Worm (Caenorhabditis elegans) whole organism, late embryonic: Measurements from ENCODE around the gene srd-65.

Experiments
- K02D7.2 ChIP-seq: sonication (generic microtip); optimal IDR thresholded peaks from 2 replicates; lab custom pipeline; 2017; ENCODE audit warnings: mild to moderate bottlenecking, missing genetic modification characterization, missing compliant biosample characterization
- ceh-34 ChIP-seq: sonication (generic microtip); optimal IDR thresholded peaks from 2 replicates; lab custom pipeline; 2016; ENCODE audit warnings: mild to moderate bottlenecking, missing genetic modification characterization, missing compliant biosample characterization
- ceh-48 ChIP-seq: sonication (generic microtip); optimal IDR thresholded peaks from 2 replicates; lab custom pipeline; 2016; ENCODE audit warnings: missing genetic modification characterization, inconsistent platforms, missing compliant biosample characterization
- eyg-1 ChIP-seq: sonication (generic microtip); optimal IDR thresholded peaks from 2 replicates; lab custom pipeline; 2016; ENCODE audit warnings: missing genotype, missing genetic modification characterization, missing compliant biosample characterization
- gmeb-2 ChIP-seq: sonication (generic microtip); optimal IDR thresholded peaks from 2 replicates; lab custom pipeline; 2016; ENCODE audit warnings: missing genetic modification characterization, inconsistent platforms, missing compliant biosample characterization
- hlh-13 ChIP-seq: fragments of 200-800 bp; sonication (Bioruptor generic); optimal IDR thresholded peaks from 2 replicates; lab custom pipeline; 2018; ENCODE audit warnings: mild to moderate bottlenecking, missing genetic modification characterization, missing compliant biosample characterization
- madf-2 ChIP-seq: sonication (generic microtip); optimal IDR thresholded peaks from 2 replicates; lab custom pipeline; 2017; ENCODE audit warnings: missing genetic modification characterization, missing compliant biosample characterization
- nfya-1 ChIP-seq: sonication (generic microtip); optimal IDR thresholded peaks from 2 replicates; lab custom pipeline; 2017; ENCODE audit warnings: missing genetic modification characterization, mild to moderate bottlenecking, missing compliant biosample characterization, antibody characterized with exemption, moderate library complexity
- pat-9 ChIP-seq: fragments of 200-800 bp; sonication (Bioruptor generic); optimal IDR thresholded peaks from 2 replicates; lab custom pipeline; 2018; ENCODE audit warnings: mild to moderate bottlenecking, missing genetic modification characterization, moderate library complexity, missing compliant biosample characterization
- pax-1 ChIP-seq: fragments of 150-350 bp; optimal IDR thresholded peaks from 2 replicates; lab custom pipeline; 2014; ENCODE audit warnings: missing biosample characterization, missing genetic modification characterization
- pha-2 ChIP-seq: sonication (generic microtip); optimal IDR thresholded peaks from 2 replicates; lab custom pipeline; 2017; ENCODE audit warnings: mild to moderate bottlenecking, missing genetic modification characterization, missing compliant biosample characterization
- pros-1 ChIP-seq: fragments of 150-350 bp; optimal IDR thresholded peaks from 2 replicates; lab custom pipeline; 2014; ENCODE audit warnings: missing biosample characterization, missing genetic modification reagents, missing genetic modification characterization
- rnt-1 ChIP-seq: sonication (generic microtip); optimal IDR thresholded peaks from 2 replicates; lab custom pipeline; 2016; ENCODE audit warnings: missing genetic modification characterization, missing compliant biosample characterization
- sox-2 ChIP-seq: fragments of 200-800 bp; sonication (Bioruptor generic); IDR thresholded peaks from 2 replicates; pipeline ENCODE4 v1.3.6; 2022; ENCODE audit warnings: missing genetic modification reagents, missing genetic modification characterization, missing compliant biosample characterization
- tbx-7 ChIP-seq: sonication (generic microtip); optimal IDR thresholded peaks from 2 replicates; lab custom pipeline; 2016; ENCODE audit warnings: missing genotype, missing genetic modification characterization, missing compliant biosample characterization
- ttx-3 ChIP-seq: sonication (generic microtip); optimal IDR thresholded peaks from 2 replicates; lab custom pipeline; 2016; ENCODE audit warnings: missing genetic modification reagents, missing genetic modification characterization, missing compliant biosample characterization
- unc-3 ChIP-seq, 2 experiments: fragments of 200-800 bp in 1 of 2; sonication (Bioruptor generic) in 1 of 2; sonication (generic microtip) in 1 of 2; conservative IDR thresholded peaks in 1 of 2; optimal IDR thresholded peaks in 1 of 2; 2 replicates each; pipeline versions ENCODE4 v1.3.6 to Lab custom; 2016 to 2022; ENCODE audit warnings: missing compliant biosample characterization in 2 of 2, missing genetic modification characterization in 2 of 2, missing genetic modification reagents in 1 of 2
- unc-42 ChIP-seq: sonication (generic microtip); optimal IDR thresholded peaks from 2 replicates; lab custom pipeline; 2016; ENCODE audit warnings: missing genotype, missing genetic modification characterization, missing compliant biosample characterization
- unc-55 ChIP-seq: sonication (generic microtip); optimal IDR thresholded peaks from 2 replicates; lab custom pipeline; 2017; ENCODE audit warnings: missing biosample characterization, missing genetic modification reagents, missing genetic modification characterization
- ztf-16 ChIP-seq: sonication (generic microtip); optimal IDR thresholded peaks from 2 replicates; lab custom pipeline; 2017; ENCODE audit warnings: missing genetic modification characterization, missing compliant biosample characterization

Gene srd-65

ce11 chrIII:2207864-2208263, 16.0 kb downstream of the srd-65 start, which contains the start of gene C39B5.5:
C39B5.5 (plus strand) TSS chrIII:2208164.
- no peak for TF ChIP-seq pha-2 (tag; lab: Kevin White, UChicago)
- no peak for TF ChIP-seq unc-55 (GFP tag; lab: Kevin White, UChicago)
- TF ChIP-seq nfya-1 (tag; lab: Kevin White, UChicago) = no peak
- TF ChIP-seq rnt-1 = no peak
- no peak for TF ChIP-seq ceh-34 (tag; lab: Kevin White, UChicago)
- TF ChIP-seq pax-1 (tag; lab: Kevin White, UChicago) = no peak
- TF ChIP-seq gmeb-2 (tag; lab: Kevin White, UChicago) = no peak
- no peak for TF ChIP-seq unc-42 (tag; lab: Kevin White, UChicago)
- TF ChIP-seq madf-2 (tag; lab: Kevin White, UChicago) = no peak
- TF ChIP-seq ttx-3 (tag; lab: Kevin White, UChicago) = no peak
- TF ChIP-seq pros-1 (tag; lab: Kevin White, UChicago) = no peak
- no peak for TF ChIP-seq hlh-13 (GFP tag; lab: Kevin White, UChicago)
- no peak for TF ChIP-seq ztf-16 (tag; lab: Kevin White, UChicago)

ce11 chrIII:2205155-2205554, 18.7 kb downstream of the srd-65 start:
- TF ChIP-seq ceh-48 (tag; lab: Kevin White, UChicago) (peak; percentile 26), pat-9 (tag; lab: Kevin White, UChicago) (no peak), pax-1 (tag; lab: Kevin White, UChicago) (no peak)

DNA sequence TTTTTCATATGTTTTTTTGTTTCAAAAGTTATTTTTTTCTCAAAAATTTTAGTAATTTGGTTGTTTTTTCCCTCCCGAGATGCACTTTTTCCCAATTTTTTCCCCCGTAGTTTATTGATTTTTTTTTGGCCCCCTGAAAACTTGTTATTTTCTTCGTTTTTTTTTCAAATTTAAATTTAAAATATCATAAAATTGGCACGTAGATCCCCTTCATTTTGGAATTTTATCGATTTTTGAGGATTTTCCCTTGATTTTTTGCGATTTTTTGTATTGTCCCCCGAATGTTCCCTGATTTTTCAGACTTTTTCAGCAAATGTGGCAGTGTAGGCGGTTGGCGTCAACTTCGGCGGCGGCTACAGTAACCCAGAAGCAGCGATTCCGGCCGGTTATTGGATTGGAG, 26.1 kb downstream of the srd-65 start, which contains the start of gene C39B5.6:
Gene C39B5.6, plus strand, starts transcription at position 301 of the 400 bp plus-strand sequence.
- TF ChIP-seq tbx-7 (no peak), unc-3 (GFP tag; conservative IDR thresholded peaks at IDR 0.05; lab: Robert Waterston, UW) (no peak), unc-3 (tag; optimal IDR thresholded peaks at IDR 0.05; lab: Kevin White, UChicago) (no peak), K02D7.2 (no peak), sox-2 (GFP tag; lab: Robert Waterston, UW) (no peak), eyg-1 (tag; lab: Kevin White, UChicago) (no peak), unc-55 (GFP tag; lab: Kevin White, UChicago) (no peak), pat-9 (tag; lab: Kevin White, UChicago) (no peak)
